Fruit fly (Drosophila melanogaster): Measurements from ENCODE around the gene Nep3.
"Not testable (repeated sequence)": the region's sequence is repeated elsewhere in the genome, so short reads cannot be mapped to it uniquely, and the experiment has no call there.

dm6 chrX:19958242-19958641 lies 2.9 kb upstream of the Nep3 start, which contains the start of gene CG43784:
- TF ChIP-seq insv, h, Sin3A, psq, Myc (optimal IDR thresholded peaks at IDR 0.05): not testable (repeated sequence)

Data from Kc167 (cell line).